Fruit fly (Drosophila melanogaster) whole organism, prepupa: ENCODE measurements around the gene CG5171.

Source experiments
- Blimp-1 ChIP-seq: fragments of 200-800 bp; sonication (Bioruptor generic); optimal IDR thresholded peaks from 3 replicates; lab custom pipeline; 2017; ENCODE audit warnings: missing biosample characterization, missing genetic modification characterization, mild to moderate bottlenecking, moderate library complexity, missing genetic modification reagents
- CG11294 ChIP-seq: fragments of 200-800 bp; sonication (Bioruptor generic); IDR thresholded peaks from 2 replicates; pipeline ENCODE4 v1.3.6; 2022; ENCODE audit warnings: missing biosample characterization, missing genetic modification characterization
- CG11902 ChIP-seq: fragments of 200-800 bp; sonication (Bioruptor generic); optimal IDR thresholded peaks from 3 replicates; lab custom pipeline; 2016; ENCODE audit warnings: missing biosample characterization, missing genetic modification characterization
- CG15336 ChIP-seq: fragments of 200-800 bp; sonication (Bioruptor generic); IDR thresholded peaks from 2 replicates; pipeline ENCODE4 v1.3.6; 2022; ENCODE audit warnings: missing biosample characterization, missing genetic modification characterization
- CG1621 ChIP-seq: fragments of 200-800 bp; sonication (Bioruptor generic); optimal IDR thresholded peaks from 3 replicates; lab custom pipeline; 2018; ENCODE audit warnings: missing biosample characterization, mild to moderate bottlenecking, missing genetic modification characterization
- CG3032 ChIP-seq: fragments of 200-800 bp; optimal IDR thresholded peaks from 2 replicates; lab custom pipeline; 2019; ENCODE audit warnings: missing biosample characterization, mild to moderate bottlenecking, missing genetic modification characterization, moderate library complexity
- CG31627 ChIP-seq: fragments of 200-800 bp; sonication (Bioruptor generic); optimal IDR thresholded peaks from 3 replicates; lab custom pipeline; 2016; ENCODE audit warnings: missing biosample characterization, missing genetic modification characterization
- CG32006 ChIP-seq: fragments of 200-800 bp; sonication (Bioruptor generic); optimal IDR thresholded peaks from 3 replicates; lab custom pipeline; 2017; ENCODE audit warnings: missing biosample characterization, mild to moderate bottlenecking, missing genetic modification characterization
- CG34406 ChIP-seq: fragments of 200-800 bp; sonication (Bioruptor generic); optimal IDR thresholded peaks from 3 replicates; lab custom pipeline; 2016; ENCODE audit warnings: missing biosample characterization, missing genetic modification characterization
- CG3919 ChIP-seq: fragments of 200-800 bp; sonication (Bioruptor generic); optimal IDR thresholded peaks from 3 replicates; lab custom pipeline; 2016; ENCODE audit warnings: missing biosample characterization, missing genetic modification characterization
- CG6163 ChIP-seq: fragments of 200-800 bp; sonication (Bioruptor generic); IDR thresholded peaks from 3 replicates; pipeline ENCODE4 v1.3.6; 2022; ENCODE audit warnings: missing biosample characterization, missing genetic modification characterization
- CG6792 ChIP-seq: fragments of 200-800 bp; sonication (Bioruptor generic); optimal IDR thresholded peaks from 3 replicates; lab custom pipeline; 2016; ENCODE audit warnings: missing biosample characterization, missing genetic modification characterization
- CG6808 ChIP-seq: fragments of 200-800 bp; sonication (Bioruptor generic); optimal IDR thresholded peaks from 3 replicates; lab custom pipeline; 2017; ENCODE audit warnings: missing biosample characterization, missing genetic modification characterization, mild to moderate bottlenecking, moderate library complexity, missing genetic modification reagents
- CG7368 ChIP-seq: fragments of 200-800 bp; sonication (Bioruptor generic); optimal IDR thresholded peaks from 3 replicates; lab custom pipeline; 2016; ENCODE audit warnings: missing biosample characterization, missing genetic modification characterization
- CG8119 ChIP-seq: fragments of 200-800 bp; sonication (Bioruptor generic); IDR thresholded peaks from 3 replicates; pipeline ENCODE4 v1.3.6; 2022; ENCODE audit warnings: missing biosample characterization, missing genetic modification characterization
- CG8632 ChIP-seq: fragments of 200-800 bp; sonication (Bioruptor generic); optimal IDR thresholded peaks from 3 replicates; lab custom pipeline; 2016; ENCODE audit warnings: missing biosample characterization, missing genetic modification characterization
- CG9139 ChIP-seq: fragments of 200-800 bp; sonication (Bioruptor generic); optimal IDR thresholded peaks from 3 replicates; lab custom pipeline; 2017; ENCODE audit warnings: missing biosample characterization, mild to moderate bottlenecking, missing genetic modification characterization
- Eip75B ChIP-seq: fragments of 200-800 bp; sonication (Bioruptor generic); optimal IDR thresholded peaks from 3 replicates; lab custom pipeline; 2016; ENCODE audit warnings: missing biosample characterization, missing genetic modification characterization
- Eip78C ChIP-seq: fragments of 200-800 bp; sonication (Bioruptor generic); peaks from one replicate; lab custom pipeline; 2016; ENCODE audit warnings: missing biosample characterization, missing genetic modification characterization
- Eip93F ChIP-seq: fragments of 200-800 bp; sonication (Bioruptor generic); optimal IDR thresholded peaks from 2 replicates; lab custom pipeline; 2016; ENCODE audit warnings: missing biosample characterization, mild to moderate bottlenecking, missing genetic modification characterization
- Ets96B ChIP-seq: fragments of 200-800 bp; optimal IDR thresholded peaks from 2 replicates; lab custom pipeline; 2019; ENCODE audit warnings: missing biosample characterization, mild to moderate bottlenecking, missing genetic modification characterization, moderate library complexity
- Gug ChIP-seq: fragments of 200-800 bp; sonication (Bioruptor generic); IDR thresholded peaks from 2 replicates; pipeline ENCODE4 v1.3.6; 2022; ENCODE audit warnings: missing biosample characterization, missing genetic modification characterization
- Hr38 ChIP-seq: sonication (Bioruptor generic); optimal IDR thresholded peaks from 2 replicates; lab custom pipeline; 2016; ENCODE audit warnings: missing biosample characterization, missing genetic modification characterization
- Hr4 ChIP-seq: fragments of 200-800 bp; sonication (Bioruptor generic); optimal IDR thresholded peaks from 3 replicates; lab custom pipeline; 2016; ENCODE audit warnings: missing biosample characterization, missing genetic modification characterization
- Lpt ChIP-seq: fragments of 200-800 bp; sonication (Bioruptor generic); optimal IDR thresholded peaks from 3 replicates; lab custom pipeline; 2016; ENCODE audit warnings: missing biosample characterization, missing genetic modification characterization
- Met ChIP-seq: fragments of 200-800 bp; sonication (Bioruptor generic); optimal IDR thresholded peaks from 3 replicates; lab custom pipeline; 2016; ENCODE audit warnings: missing biosample characterization, missing genetic modification characterization
- OdsH ChIP-seq: fragments of 200-800 bp; sonication (Bioruptor generic); optimal IDR thresholded peaks from 3 replicates; lab custom pipeline; 2016; ENCODE audit warnings: missing biosample characterization, missing genetic modification characterization
- Smox ChIP-seq: fragments of 200-800 bp; sonication (Bioruptor generic); optimal IDR thresholded peaks from 3 replicates; lab custom pipeline; 2016; ENCODE audit warnings: missing biosample characterization, missing genetic modification characterization
- Sox102F ChIP-seq: fragments of 200-800 bp; sonication (Bioruptor generic); optimal IDR thresholded peaks from 2 replicates; lab custom pipeline; 2016; ENCODE audit warnings: missing biosample characterization, mild to moderate bottlenecking, missing genetic modification characterization
- Sox14 ChIP-seq: fragments of 200-800 bp; sonication (Bioruptor generic); optimal IDR thresholded peaks from 3 replicates; lab custom pipeline; 2016; ENCODE audit warnings: missing biosample characterization, missing genetic modification characterization
- Sox15 ChIP-seq: fragments of 200-800 bp; sonication (Bioruptor generic); optimal IDR thresholded peaks from 3 replicates; lab custom pipeline; 2016; ENCODE audit warnings: missing biosample characterization, missing genetic modification characterization
- achi ChIP-seq: fragments of 200-800 bp; sonication (Bioruptor generic); optimal IDR thresholded peaks from 3 replicates; lab custom pipeline; 2016; ENCODE audit warnings: missing biosample characterization, missing genetic modification characterization
- acj6 ChIP-seq: fragments of 200-800 bp; sonication (Bioruptor generic); optimal IDR thresholded peaks from 3 replicates; lab custom pipeline; 2016; ENCODE audit warnings: missing biosample characterization, missing genetic modification characterization
- cyc ChIP-seq: fragments of 200-800 bp; sonication (Bioruptor generic); optimal IDR thresholded peaks from 3 replicates; lab custom pipeline; 2016; ENCODE audit warnings: missing biosample characterization, missing genetic modification characterization
- dac ChIP-seq: fragments of 200-800 bp; sonication (Bioruptor generic); optimal IDR thresholded peaks from 2 replicates; lab custom pipeline; 2017; ENCODE audit warnings: missing biosample characterization, mild to moderate bottlenecking, missing genetic modification characterization
- dsx ChIP-seq: fragments of 200-800 bp; optimal IDR thresholded peaks from 3 replicates; lab custom pipeline; 2019; ENCODE audit warnings: missing biosample characterization, mild to moderate bottlenecking, missing genetic modification characterization, moderate library complexity; ENCODE audit not compliant: poor library complexity, severe bottlenecking
- eg ChIP-seq: fragments of 200-800 bp; sonication (Bioruptor generic); IDR thresholded peaks from 3 replicates; pipeline ENCODE4 v1.3.6; 2022; ENCODE audit warnings: missing biosample characterization, missing genetic modification characterization
- esn ChIP-seq: fragments of 200-800 bp; sonication (Bioruptor generic); optimal IDR thresholded peaks from 2 replicates; lab custom pipeline; 2016; ENCODE audit warnings: missing biosample characterization, mild to moderate bottlenecking, missing genetic modification characterization, moderate library complexity
- fd59A ChIP-seq: fragments of 200-800 bp; sonication (Bioruptor generic); optimal IDR thresholded peaks from 2 replicates; lab custom pipeline; 2017; ENCODE audit warnings: missing biosample characterization, mild to moderate bottlenecking, missing genetic modification characterization, missing genetic modification reagents
- fd85E ChIP-seq: fragments of 200-800 bp; sonication (Bioruptor generic); optimal IDR thresholded peaks from 3 replicates; lab custom pipeline; 2016; ENCODE audit warnings: missing biosample characterization, missing genetic modification characterization
- fkh ChIP-seq: fragments of 200-800 bp; sonication (Bioruptor generic); optimal IDR thresholded peaks from 3 replicates; lab custom pipeline; 2017; ENCODE audit warnings: missing biosample characterization, mild to moderate bottlenecking, missing genetic modification characterization, moderate library complexity
- lz ChIP-seq: fragments of 200-800 bp; sonication (Bioruptor generic); optimal IDR thresholded peaks from 3 replicates; lab custom pipeline; 2016; ENCODE audit warnings: missing biosample characterization, missing genetic modification characterization
- net ChIP-seq: fragments of 200-800 bp; sonication (Bioruptor generic); optimal IDR thresholded peaks from 3 replicates; lab custom pipeline; 2016; ENCODE audit warnings: missing biosample characterization, missing genetic modification characterization
- pdm3 ChIP-seq: fragments of 200-800 bp; sonication (Bioruptor generic); optimal IDR thresholded peaks from 3 replicates; lab custom pipeline; 2016; ENCODE audit warnings: missing biosample characterization, missing genetic modification characterization
- ss ChIP-seq, 2 experiments: fragments of 200-800 bp; sonication (Bioruptor generic); optimal IDR thresholded peaks; 2 replicates in 1 of 2; 3 replicates in 1 of 2; lab custom pipeline; 2017 to 2018; ENCODE audit warnings: mild to moderate bottlenecking in 2 of 2, missing biosample characterization in 2 of 2, missing genetic modification characterization in 2 of 2, moderate library complexity in 1 of 2
- svp ChIP-seq: fragments of 200-800 bp; sonication (Bioruptor generic); peaks from one replicate; lab custom pipeline; 2016; ENCODE audit warnings: missing biosample characterization, missing genetic modification characterization
- topi ChIP-seq: fragments of 200-800 bp; sonication (Bioruptor generic); optimal IDR thresholded peaks from 3 replicates; lab custom pipeline; 2016; ENCODE audit warnings: missing biosample characterization, missing genetic modification characterization
- vri ChIP-seq: fragments of 200-800 bp; sonication (Bioruptor generic); optimal IDR thresholded peaks from 3 replicates; lab custom pipeline; 2016; ENCODE audit warnings: missing biosample characterization, mild to moderate bottlenecking, missing genetic modification characterization

The CG5171 gene

DNA sequence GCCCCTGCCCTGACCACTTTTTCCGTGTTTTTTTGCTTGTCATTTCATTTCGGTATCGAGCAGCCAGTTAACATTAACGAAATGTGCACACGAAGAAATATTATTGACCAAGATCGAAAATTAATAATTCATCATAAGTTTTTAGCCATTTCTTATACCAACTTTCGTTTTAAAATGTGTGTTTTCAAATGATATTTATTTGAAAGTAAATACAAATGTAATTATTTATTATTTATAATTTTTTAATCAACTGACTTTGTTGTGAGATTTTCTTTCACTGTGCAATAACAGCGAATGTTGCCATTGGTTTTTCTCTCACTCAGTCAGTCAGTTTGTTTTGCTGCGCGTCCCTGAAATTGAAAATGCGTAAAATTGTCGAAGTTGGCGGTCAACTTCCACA, 5.3 kb upstream of the CG5171 start:
- peak; percentile 22; the same call in 1 of the 3 replicates for TF ChIP-seq eg
- no peak for TF ChIP-seq net (GFP tag; lab: Kevin White, UChicago)
- TF ChIP-seq CG8632 (GFP tag; lab: Kevin White, UChicago) = peak; percentile 53
- peak; percentile 21 for TF ChIP-seq pdm3 (GFP tag; lab: Kevin White, UChicago)
- TF ChIP-seq Smox (GFP tag; lab: Kevin White, UChicago) = peak; percentile 13
- peak; percentile 38 for TF ChIP-seq esn (GFP tag; lab: Kevin White, UChicago)
- TF ChIP-seq CG34406 (GFP tag; lab: Kevin White, UChicago) = peak; percentile 54
- TF ChIP-seq svp = peak; percentile 50
- TF ChIP-seq CG3919 = peak; percentile 43
- TF ChIP-seq CG6808 (GFP tag; lab: Kevin White, UChicago) = no peak
- peak; percentile 45 for TF ChIP-seq acj6 (GFP tag; lab: Kevin White, UChicago)
- TF ChIP-seq CG32006 (GFP tag; lab: Kevin White, UChicago) = peak; percentile 52
- peak; percentile 42 for TF ChIP-seq Hr4 (GFP tag; lab: Kevin White, UChicago)
- TF ChIP-seq CG31627 (GFP tag; lab: Kevin White, UChicago) = peak; percentile 13
- peak; percentile 20 for TF ChIP-seq Sox102F
- no peak for TF ChIP-seq Blimp-1
- no peak for TF ChIP-seq dac (GFP tag; lab: Kevin White, UChicago)
- peak; percentile 54; the same call in 2 of the 3 replicates for TF ChIP-seq CG8119 (GFP tag; lab: Robert Waterston, UW)
- TF ChIP-seq Ets96B = peak; percentile 6
- TF ChIP-seq fkh = no peak
- TF ChIP-seq vri (GFP tag; lab: Kevin White, UChicago) = no peak
- TF ChIP-seq CG7368 (GFP tag; lab: Kevin White, UChicago) = peak; percentile 14
- TF ChIP-seq Sox14 = no peak
- TF ChIP-seq Eip78C (GFP tag; lab: Kevin White, UChicago) = peak; percentile 84
- peak; percentile 20 for TF ChIP-seq Met
- peak; percentile 33 for TF ChIP-seq CG6792 (GFP tag; lab: Kevin White, UChicago)
- TF ChIP-seq topi (GFP tag; lab: Kevin White, UChicago) = peak; percentile 6
- TF ChIP-seq cyc (GFP tag; lab: Kevin White, UChicago) = peak; percentile 26
- TF ChIP-seq Gug = no peak
- TF ChIP-seq dsx = peak; percentile 20
- peak; percentile 2 for TF ChIP-seq lz (GFP tag; lab: Kevin White, UChicago)
- TF ChIP-seq CG15336 (GFP tag; lab: Robert Waterston, UW) = peak; percentile 66
- TF ChIP-seq CG3032 (tag; lab: Kevin White, UChicago) = peak; percentile 36
- TF ChIP-seq ss (GFP tag; optimal IDR thresholded peaks at IDR 0.05; lab: Kevin White, UChicago) = peak in 1 of 2 experiments; percentile 6
- TF ChIP-seq OdsH (GFP tag; lab: Kevin White, UChicago) = peak; percentile 45
- TF ChIP-seq achi = peak; percentile 45

dm6 chr2L:7396962-7397361, 4.2 kb upstream of the CG5171 start:
- peak; percentile 23 for TF ChIP-seq Blimp-1
- TF ChIP-seq CG8632 (GFP tag; lab: Kevin White, UChicago) = peak; percentile 53
- TF ChIP-seq fkh = no peak
- TF ChIP-seq esn (GFP tag; lab: Kevin White, UChicago) = peak; percentile 76
- peak; percentile 58 for TF ChIP-seq Sox15 (GFP tag; lab: Kevin White, UChicago)
- peak; percentile 87 for TF ChIP-seq Eip78C (GFP tag; lab: Kevin White, UChicago)
- peak; percentile 74 for TF ChIP-seq Sox14
- TF ChIP-seq OdsH (GFP tag; lab: Kevin White, UChicago) = peak; percentile 75
- peak; percentile 72 for TF ChIP-seq CG31627 (GFP tag; lab: Kevin White, UChicago)
- TF ChIP-seq CG9139 (GFP tag; lab: Kevin White, UChicago) = peak; percentile 54
- peak; percentile 53 for TF ChIP-seq CG32006 (GFP tag; lab: Kevin White, UChicago)
- peak; percentile 79 for TF ChIP-seq eg
- TF ChIP-seq CG6163 (GFP tag; lab: Robert Waterston, UW) = no peak; the same call in 2 of the 3 replicates
- peak; percentile 73 for TF ChIP-seq achi
- TF ChIP-seq Lpt (GFP tag; lab: Kevin White, UChicago) = peak; percentile 20
- peak; percentile 53 for TF ChIP-seq CG11902 (GFP tag; lab: Kevin White, UChicago)
- TF ChIP-seq Gug = peak; percentile 74
- peak; percentile 58 for TF ChIP-seq CG1621 (tag; lab: Kevin White, UChicago)
- TF ChIP-seq Eip93F = no peak
- TF ChIP-seq CG6792 (GFP tag; lab: Kevin White, UChicago) = peak; percentile 59
- TF ChIP-seq Hr38 (GFP tag; lab: Kevin White, UChicago) = no peak
- TF ChIP-seq pdm3 (GFP tag; lab: Kevin White, UChicago) = peak; percentile 79
- peak; percentile 88 for TF ChIP-seq svp
- peak; percentile 77 for TF ChIP-seq CG6808 (GFP tag; lab: Kevin White, UChicago)
- peak; percentile 71 for TF ChIP-seq CG7368 (GFP tag; lab: Kevin White, UChicago)
- peak; percentile 66 for TF ChIP-seq topi (GFP tag; lab: Kevin White, UChicago)
- peak; percentile 32 for TF ChIP-seq fd85E (GFP tag; lab: Kevin White, UChicago)
- peak; percentile 23 for TF ChIP-seq fd59A (GFP tag; lab: Kevin White, UChicago)
- peak; percentile 73 for TF ChIP-seq Sox102F
- peak; percentile 62 for TF ChIP-seq CG3919
- TF ChIP-seq Eip75B (GFP tag; lab: Kevin White, UChicago) = peak; percentile 83
- no peak for TF ChIP-seq dac (GFP tag; lab: Kevin White, UChicago)
- TF ChIP-seq CG11294 (GFP tag; lab: Robert Waterston, UW) = peak; percentile 74; the same call in 1 of the 2 replicates
